Worm (Caenorhabditis elegans): ENCODE data around the gene irld-25.
A peak's percentile ranks its signal among the peaks of the same experiment; 100 is the strongest.

Gene irld-25

ce11 chrV:15186259-15186927 lies 35.0 kb upstream of the irld-25 start, which contains the start of gene Y75B12B.3 (continued):
- TF ChIP-seq unc-130 (GFP tag; optimal IDR thresholded peaks at IDR 0.05) (peak; percentile 26), lim-7 (GFP tag; IDR thresholded peaks at IDR 0.05) (0 out of 2 replicates have a peak, but pooled peaks have one; percentile 48), nhr-77 (tag; optimal IDR thresholded peaks at IDR 0.05) (no peak), ama-1 (optimal IDR thresholded peaks at IDR 0.05) (peak; percentile 92), lin-39 (tag; optimal IDR thresholded peaks at IDR 0.05) (no peak), spr-3 (GFP tag; optimal IDR thresholded peaks at IDR 0.05) (no peak), lin-13 (GFP tag; optimal IDR thresholded peaks at IDR 0.05) (peak; percentile 1), aha-1 (tag) (peak; percentile 75), snpc-1.2 (GFP tag; IDR thresholded peaks at IDR 0.05) (peak; percentile 70; the same call in 1 of the 2 replicates), F26F4.8 (GFP tag; conservative IDR thresholded peaks at IDR 0.05) (no peak), lin-38 (GFP tag; IDR thresholded peaks at IDR 0.05) (peak; percentile 52), Y105C5A.15 (GFP tag; IDR thresholded peaks at IDR 0.05) (peak; percentile 2; the same call in 1 of the 2 replicates), dmd-8 (GFP tag; IDR thresholded peaks at IDR 0.05) (0 out of 2 replicates have a peak, but pooled peaks have one; percentile 4), set-16 (GFP tag; IDR thresholded peaks at IDR 0.05) (peak; percentile 65), vab-7 (GFP tag; IDR thresholded peaks at IDR 0.05) (peak; percentile 33; the same call in 1 of the 2 replicates), egl-27 (tag; optimal IDR thresholded peaks at IDR 0.05) (no peak), sdz-12 (GFP tag; optimal IDR thresholded peaks at IDR 0.05) (peak; percentile 13), aly-2 (tag; optimal IDR thresholded peaks at IDR 0.05) (peak; percentile 43), nhr-11 (tag; optimal IDR thresholded peaks at IDR 0.05) (no peak), ztf-11 (tag; optimal IDR thresholded peaks at IDR 0.05) (no peak), zip-2 (tag; optimal IDR thresholded peaks at IDR 0.05) (no peak)

ce11 chrV:15187083-15188057 lies 34.1 kb upstream of the irld-25 start, which contains the start of the genes cyn-7 and bath-36:
TSS of gene cyn-7 (minus strand) at chrV:15187378.
TSS of gene bath-36 (plus strand) at chrV:15187888.
- TF ChIP-seq egl-27 (tag; optimal IDR thresholded peaks at IDR 0.05) (no peak), nhr-102 (tag; optimal IDR thresholded peaks at IDR 0.05) (peak; percentile 77), lin-15B (tag; optimal IDR thresholded peaks at IDR 0.05) (no peak), fkh-10 (GFP tag; optimal IDR thresholded peaks at IDR 0.05) (peak; percentile 37), pha-4 (GFP tag; IDR thresholded peaks at IDR 0.05) (0 out of 2 replicates have a peak, but pooled peaks have one; percentile 37), pha-4 (tag; optimal IDR thresholded peaks at IDR 0.05) (peak; percentile 38), dmd-6 (GFP tag; IDR thresholded peaks at IDR 0.05) (peak; percentile 75), nhr-28 (tag; optimal IDR thresholded peaks at IDR 0.05) (peak; percentile 97), arid-1 (GFP tag; conservative IDR thresholded peaks at IDR 0.05) (0 out of 2 replicates have a peak, but pooled peaks have one; percentile 28), lir-3 (tag; optimal IDR thresholded peaks at IDR 0.05) (no peak), dpl-1 (GFP tag; optimal IDR thresholded peaks at IDR 0.05) (peak; percentile 81), zag-1 (tag; optimal IDR thresholded peaks at IDR 0.05) (no peak), saeg-2 (GFP tag; IDR thresholded peaks at IDR 0.05) (no peak), hlh-30 (tag; optimal IDR thresholded peaks at IDR 0.05; ENCODE audit: insufficient read depth) (peak; percentile 20), ZK546.5 (tag; optimal IDR thresholded peaks at IDR 0.05) (no peak), Y75B8A.6 (GFP tag; IDR thresholded peaks at IDR 0.05) (no peak), zip-11 (GFP tag; IDR thresholded peaks at IDR 0.05) (no peak), tra-1 (GFP tag; IDR thresholded peaks at IDR 0.05) (peak; percentile 51; the same call in 1 of the 2 replicates), nhr-41 (GFP tag; IDR thresholded peaks at IDR 0.05) (no peak), madf-5 (GFP tag; IDR thresholded peaks at IDR 0.05) (no peak), Y5F2A.4 (GFP tag; optimal IDR thresholded peaks at IDR 0.05) (no peak), hmg-1.1 (GFP tag; IDR thresholded peaks at IDR 0.05) (no peak), nhr-77 (tag; optimal IDR thresholded peaks at IDR 0.05) (peak; percentile 60), hlh-11 (tag; optimal IDR thresholded peaks at IDR 0.05) (peak; percentile 94), madf-9 (GFP tag; conservative IDR thresholded peaks at IDR 0.05) (no peak), aha-1 (tag) (peak; percentile 92), D1046.2 (GFP tag; IDR thresholded peaks at IDR 0.05) (no peak), mep-1 (tag; optimal IDR thresholded peaks at IDR 0.05) (peak; percentile 77), lim-7 (GFP tag; IDR thresholded peaks at IDR 0.05) (no peak), nhr-42 (GFP tag; IDR thresholded peaks at IDR 0.05) (0 out of 2 replicates have a peak, but pooled peaks have one; percentile 39), nhr-76 (tag; optimal IDR thresholded peaks at IDR 0.05) (no peak)
